Fruit fly (Drosophila melanogaster): ENCODE measurements around the gene eyg.

Gene eyg

dm6 chr3L:12468016-12468415 is at the start of gene eyg (continued):
- TF ChIP-seq gsb (GFP tag; IDR thresholded peaks at IDR 0.05) (no peak), CG1832 (GFP tag; optimal IDR thresholded peaks at IDR 0.05) (peak; percentile 99), CG5953 (GFP tag; IDR thresholded peaks at IDR 0.05) (0 out of 2 replicates have a peak, but pooled peaks have one; percentile 21), Camta (GFP tag; optimal IDR thresholded peaks at IDR 0.05) (peak; percentile 28), ac (GFP tag; optimal IDR thresholded peaks at IDR 0.05) (no peak), CG6854 (GFP tag; optimal IDR thresholded peaks at IDR 0.05) (no peak), sug (tag; optimal IDR thresholded peaks at IDR 0.05) (peak; percentile 49), CG4820 (GFP tag; optimal IDR thresholded peaks at IDR 0.05) (no peak), CG7786 (GFP tag; optimal IDR thresholded peaks at IDR 0.05) (peak; percentile 5), row (GFP tag; IDR thresholded peaks at IDR 0.05) (no peak), CG14014 (GFP tag; IDR thresholded peaks at IDR 0.05) (no peak; the same call in 1 of the 2 replicates), nerfin-1 (tag; optimal IDR thresholded peaks at IDR 0.05) (peak; percentile 52), nmo (GFP tag; optimal IDR thresholded peaks at IDR 0.05) (peak; percentile 50), CG16863 (GFP tag; optimal IDR thresholded peaks at IDR 0.05) (peak; percentile 15), CG15479 (GFP tag; optimal IDR thresholded peaks at IDR 0.05) (peak; percentile 18), Six4 (GFP tag; optimal IDR thresholded peaks at IDR 0.05) (peak; percentile 17), CG9727 (GFP tag; optimal IDR thresholded peaks at IDR 0.05) (no peak), CG10654 (GFP tag; optimal IDR thresholded peaks at IDR 0.05) (peak; percentile 30), CG5180 (GFP tag; optimal IDR thresholded peaks at IDR 0.05) (peak; percentile 61), Nf-YA (GFP tag; IDR thresholded peaks at IDR 0.05) (peak; percentile 98), pum (GFP tag; optimal IDR thresholded peaks at IDR 0.05) (no peak), bcd (GFP tag; optimal IDR thresholded peaks at IDR 0.05) (peak; percentile 56), CG9215 (GFP tag; IDR thresholded peaks at IDR 0.05) (no peak), hth (optimal IDR thresholded peaks at IDR 0.05) (no peak), PHDP (tag; optimal IDR thresholded peaks at IDR 0.05) (peak; percentile 41), NC2α (GFP tag; optimal IDR thresholded peaks at IDR 0.05) (peak; percentile 31), trh (GFP tag; optimal IDR thresholded peaks at IDR 0.05) (peak; percentile 27), ERR (GFP tag; optimal IDR thresholded peaks at IDR 0.05) (peak; percentile 14), vvl (GFP tag; IDR thresholded peaks at IDR 0.05) (peak; percentile 79), CG13894 (tag; optimal IDR thresholded peaks at IDR 0.05) (no peak), CG18262 (tag; optimal IDR thresholded peaks at IDR 0.05) (peak; percentile 14), CG10209 (GFP tag; optimal IDR thresholded peaks at IDR 0.05) (peak; percentile 40), Dbx (GFP tag; IDR thresholded peaks at IDR 0.05) (peak; percentile 63; the same call in 2 of the 3 replicates), cad (GFP tag; optimal IDR thresholded peaks at IDR 0.05) (no peak), zfh2 (GFP tag; optimal IDR thresholded peaks at IDR 0.05) (no peak), twi (tag; optimal IDR thresholded peaks at IDR 0.05) (peak; percentile 9), CG10366 (GFP tag; IDR thresholded peaks at IDR 0.05) (no peak), CG3163 (GFP tag; optimal IDR thresholded peaks at IDR 0.05) (peak; percentile 62), stc (GFP tag; IDR thresholded peaks at IDR 0.05) (no peak), usp (GFP tag; optimal IDR thresholded peaks at IDR 0.05) (no peak), HHEX (GFP tag; optimal IDR thresholded peaks at IDR 0.05) (peak; percentile 45), CG3407 (GFP tag; optimal IDR thresholded peaks at IDR 0.05) (peak; percentile 12), CG14050 (GFP tag; IDR thresholded peaks at IDR 0.05) (peak; percentile 41; the same call in 2 of the 3 replicates), CG32532 (GFP tag; IDR thresholded peaks at IDR 0.05) (peak; percentile 44; the same call in 1 of the 2 replicates), CG17829 (tag; optimal IDR thresholded peaks at IDR 0.05) (peak; percentile 52), CG8388 (GFP tag; optimal IDR thresholded peaks at IDR 0.05) (peak; percentile 32), luna (GFP tag; optimal IDR thresholded peaks at IDR 0.05) (no peak), vfl (GFP tag; optimal IDR thresholded peaks at IDR 0.05) (no peak), mirr (GFP tag; optimal IDR thresholded peaks at IDR 0.05) (peak; percentile 61), zf30C (GFP tag; optimal IDR thresholded peaks at IDR 0.05) (peak; percentile 40), Nf-YC (tag; optimal IDR thresholded peaks at IDR 0.05) (peak; percentile 100), CG31388 (GFP tag; optimal IDR thresholded peaks at IDR 0.05) (no peak)
